Fruit fly (Drosophila melanogaster) ovary, adult (tissue): ENCODE results near the gene Ggamma30A.

ENCODE experiments used
- CG17801 ChIP-seq: fragments of 200-800 bp; optimal IDR thresholded peaks from 2 replicates; lab custom pipeline; 2019; ENCODE audit warnings: missing biosample characterization, mild to moderate bottlenecking, missing genetic modification characterization, moderate library complexity; ENCODE audit not compliant: partially characterized antibody

Gene Ggamma30A

dm6 chr2L:9244263-9244662, 12.1 kb upstream of the Ggamma30A start:
- TF ChIP-seq CG17801 = no peak

- no peak for TF ChIP-seq CG17801
Measured at dm6 chr2L:9250942-9251341, 5.4 kb upstream of the Ggamma30A start, which contains the start of gene aust. Gene aust, minus strand, starts transcription at chr2L:9251042.

dm6 chr2L:9252947-9253346, 3.4 kb upstream of the Ggamma30A start, which contains the start of gene borr:
Gene borr, minus strand, starts transcription at chr2L:9253118.
- TF ChIP-seq CG17801 = no peak

dm6 chr2L:9254754-9255153, 1.6 kb upstream of the Ggamma30A start, which contains the start of gene lectin-30A:
Gene lectin-30A, minus strand, starts transcription at chr2L:9254854.
- no peak for TF ChIP-seq CG17801

- no peak for TF ChIP-seq CG17801
Measured at dm6 chr2L:9266060-9266459, 9.7 kb downstream of the Ggamma30A start.

dm6 chr2L:9272107-9272506, 15.7 kb downstream of the Ggamma30A start:
- no peak for TF ChIP-seq CG17801

- no peak for TF ChIP-seq CG17801
Measured at dm6 chr2L:9321022-9321421, 64.7 kb downstream of the Ggamma30A start.

dm6 chr2L:9327444-9327843, 71.1 kb downstream of the Ggamma30A start, which contains the start of gene CG17005:
Gene CG17005, plus strand, starts transcription at chr2L:9327744.
- no peak for TF ChIP-seq CG17801

- no peak for TF ChIP-seq CG17801
Measured at dm6 chr2L:9330628-9331027, 74.3 kb downstream of the Ggamma30A start, which contains the start of gene Cks30A. Gene Cks30A, plus strand, starts transcription at chr2L:9330763.

- TF ChIP-seq CG17801 = no peak
Measured at dm6 chr2L:9333300-9333876, 77.0 kb downstream of the Ggamma30A start, which contains the start of gene Eaat1. Gene Eaat1, plus strand, starts transcription at chr2L:9333567.

dm6 chr2L:9338852-9339251, 82.5 kb downstream of the Ggamma30A start:
- no peak for TF ChIP-seq CG17801

- no peak for TF ChIP-seq CG17801
Measured at dm6 chr2L:9341960-9342359, 85.6 kb downstream of the Ggamma30A start.

dm6 chr2L:9342532-9342931, 86.2 kb downstream of the Ggamma30A start, which contains the start of gene CG3748:
Gene CG3748, plus strand, starts transcription at chr2L:9342832.
- TF ChIP-seq CG17801 = no peak

- no peak for TF ChIP-seq CG17801
Measured at dm6 chr2L:9349246-9349645, 92.9 kb downstream of the Ggamma30A start, which contains the start of gene CG43350. Gene CG43350, plus strand, starts transcription at chr2L:9349546.

dm6 chr2L:9350170-9350569, 93.8 kb downstream of the Ggamma30A start, which contains the start of gene CG13110:
Gene CG13110, plus strand, starts transcription at chr2L:9350470.
- TF ChIP-seq CG17801 = no peak
